Worm (Caenorhabditis elegans) whole organism, young adult: Measurements from ENCODE around the gene gst-10.
"Not testable (repeated sequence)": the region's sequence is repeated elsewhere in the genome, so short reads cannot be mapped to it uniquely, and the experiment has no call there.

Experiments
- Y53F4B.3 ChIP-seq: fragments of 200-800 bp; sonication (Bioruptor generic); IDR thresholded peaks from 2 replicates; pipeline ENCODE4 v1.3.6; 2022; ENCODE audit warnings: missing genetic modification reagents, missing genetic modification characterization, missing compliant biosample characterization
- Y56A3A.18 ChIP-seq: fragments of 200-800 bp; sonication (Bioruptor generic); IDR thresholded peaks from 2 replicates; pipeline ENCODE4 v1.3.6; 2022; ENCODE audit warnings: missing genetic modification reagents, missing genetic modification characterization, missing compliant biosample characterization
- ama-1 ChIP-seq, 3 experiments: fragments of 150-350 bp in 1 of 3; sonication (generic microtip) in 2 of 3; optimal IDR thresholded peaks; 2 replicates each; lab custom pipeline; 2014 to 2018; ENCODE audit warnings: missing biosample characterization in 2 of 3, missing genetic modification characterization in 2 of 3, missing genetic modification reagents in 2 of 3
- ceh-100 ChIP-seq: fragments of 200-800 bp; sonication (Bioruptor generic); IDR thresholded peaks from 2 replicates; pipeline ENCODE4 v1.3.6; 2022; ENCODE audit warnings: missing genetic modification reagents, missing genetic modification characterization, missing compliant biosample characterization
- hsf-1 ChIP-seq: fragments of 200-800 bp; sonication (Bioruptor generic); IDR thresholded peaks from 2 replicates; pipeline ENCODE4 v1.3.6; 2022; ENCODE audit warnings: missing genetic modification reagents, missing genetic modification characterization, missing compliant biosample characterization
- nhr-90 ChIP-seq: sonication (generic microtip); optimal IDR thresholded peaks from 2 replicates; lab custom pipeline; 2016; ENCODE audit warnings: missing genotype, mild to moderate bottlenecking, missing genetic modification characterization, missing compliant biosample characterization
- sdz-38 ChIP-seq: sonication (generic microtip); optimal IDR thresholded peaks from 2 replicates; lab custom pipeline; 2016; ENCODE audit warnings: missing genotype, missing genetic modification characterization, missing compliant biosample characterization
- sptf-2 ChIP-seq: fragments of 200-800 bp; sonication (Bioruptor generic); optimal IDR thresholded peaks from 2 replicates; lab custom pipeline; 2018; ENCODE audit warnings: mild to moderate bottlenecking, missing genetic modification characterization, missing compliant biosample characterization

DNA sequence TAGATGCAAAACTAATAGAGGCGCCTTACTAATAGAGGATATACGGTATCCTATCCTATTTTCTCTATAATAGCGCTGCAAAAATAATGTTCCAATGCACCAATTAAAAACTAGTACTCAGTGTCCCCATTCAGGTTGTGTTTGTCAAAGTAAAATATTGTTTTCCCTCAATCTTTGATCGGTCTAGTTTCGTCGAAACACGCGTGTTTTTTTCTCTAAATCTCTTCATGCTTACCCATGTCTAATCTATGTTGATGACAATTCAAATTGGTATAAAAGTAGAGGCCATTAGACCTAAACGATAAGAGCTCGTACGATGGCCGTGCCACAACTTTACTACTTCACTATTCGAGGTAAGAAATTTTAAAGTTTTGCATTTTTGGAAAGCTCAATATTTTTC is at the start of gene gst-10:
- not testable (repeated sequence) for TF ChIP-seq ama-1 (optimal IDR thresholded peaks at IDR 0.05; lab: Kevin White, UChicago); ama-1 (GFP tag; optimal IDR thresholded peaks at IDR 0.05; lab: Kevin White, UChicago); nhr-90 (tag; lab: Kevin White, UChicago); sptf-2 (GFP tag; lab: Kevin White, UChicago); sdz-38 (tag; lab: Kevin White, UChicago); hsf-1 (GFP tag; lab: Robert Waterston, UW); ceh-100; Y53F4B.3; Y56A3A.18 (GFP tag; lab: Robert Waterston, UW)
